Worm (Caenorhabditis elegans): ENCODE measurements around the gene fbxa-29.

- no peak for TF ChIP-seq zag-1 (tag; optimal IDR thresholded peaks at IDR 0.05)
- TF ChIP-seq blmp-1 (tag; optimal IDR thresholded peaks at IDR 0.05; ENCODE audit: insufficient read depth), result no peak
- no peak for TF ChIP-seq ztf-11 (tag; optimal IDR thresholded peaks at IDR 0.05)
- TF ChIP-seq R02D3.7 (tag; optimal IDR thresholded peaks at IDR 0.05), result no peak
- no peak for TF ChIP-seq lin-13 (GFP tag; optimal IDR thresholded peaks at IDR 0.05)
- no peak for TF ChIP-seq ceh-82 (tag; optimal IDR thresholded peaks at IDR 0.05)
- no peak for TF ChIP-seq fos-1 (tag; optimal IDR thresholded peaks at IDR 0.05)
- no peak for TF ChIP-seq nhr-12 (tag; optimal IDR thresholded peaks at IDR 0.05)
- TF ChIP-seq skn-1 (tag; optimal IDR thresholded peaks at IDR 0.05), result no peak
- TF ChIP-seq nhr-10 (tag; optimal IDR thresholded peaks at IDR 0.05), result no peak
- TF ChIP-seq nhr-77 (tag; optimal IDR thresholded peaks at IDR 0.05), result no peak
- no peak for TF ChIP-seq mdl-1 (tag; optimal IDR thresholded peaks at IDR 0.05)
Observed at ce11 chrIII:1229510-1229909, 44.0 kb downstream of the fbxa-29 start.

Data from whole organism, L2 larva.